Fruit fly (Drosophila melanogaster) whole organism, prepupa: ENCODE measurements around the gene CG6126.

ENCODE experiments used
- Blimp-1 ChIP-seq: fragments of 200-800 bp; sonication (Bioruptor generic); optimal IDR thresholded peaks from 3 replicates; lab custom pipeline; 2017; ENCODE audit warnings: missing biosample characterization, missing genetic modification characterization, mild to moderate bottlenecking, moderate library complexity, missing genetic modification reagents
- CG10631 ChIP-seq: fragments of 200-800 bp; sonication (Bioruptor generic); optimal IDR thresholded peaks from 2 replicates; lab custom pipeline; 2016; ENCODE audit warnings: missing biosample characterization, missing genetic modification characterization
- CG10669 ChIP-seq: fragments of 200-800 bp; sonication (Bioruptor generic); optimal IDR thresholded peaks from 3 replicates; lab custom pipeline; 2018; ENCODE audit warnings: missing biosample characterization, mild to moderate bottlenecking, missing genetic modification characterization, moderate library complexity
- CG11294 ChIP-seq: fragments of 200-800 bp; sonication (Bioruptor generic); IDR thresholded peaks from 2 replicates; pipeline ENCODE4 v1.3.6; 2022; ENCODE audit warnings: missing biosample characterization, missing genetic modification characterization
- CG15336 ChIP-seq: fragments of 200-800 bp; sonication (Bioruptor generic); IDR thresholded peaks from 2 replicates; pipeline ENCODE4 v1.3.6; 2022; ENCODE audit warnings: missing biosample characterization, missing genetic modification characterization
- CG1621 ChIP-seq: fragments of 200-800 bp; sonication (Bioruptor generic); optimal IDR thresholded peaks from 3 replicates; lab custom pipeline; 2018; ENCODE audit warnings: missing biosample characterization, mild to moderate bottlenecking, missing genetic modification characterization
- CG16779 ChIP-seq: fragments of 200-800 bp; sonication (Bioruptor generic); optimal IDR thresholded peaks from 3 replicates; lab custom pipeline; 2017; ENCODE audit warnings: missing biosample characterization, mild to moderate bottlenecking, missing genetic modification characterization
- CG3032 ChIP-seq: fragments of 200-800 bp; optimal IDR thresholded peaks from 2 replicates; lab custom pipeline; 2019; ENCODE audit warnings: missing biosample characterization, mild to moderate bottlenecking, missing genetic modification characterization, moderate library complexity
- CG31627 ChIP-seq: fragments of 200-800 bp; sonication (Bioruptor generic); optimal IDR thresholded peaks from 3 replicates; lab custom pipeline; 2016; ENCODE audit warnings: missing biosample characterization, missing genetic modification characterization
- CG32006 ChIP-seq: fragments of 200-800 bp; sonication (Bioruptor generic); optimal IDR thresholded peaks from 3 replicates; lab custom pipeline; 2017; ENCODE audit warnings: missing biosample characterization, mild to moderate bottlenecking, missing genetic modification characterization
- CG34406 ChIP-seq: fragments of 200-800 bp; sonication (Bioruptor generic); optimal IDR thresholded peaks from 3 replicates; lab custom pipeline; 2016; ENCODE audit warnings: missing biosample characterization, missing genetic modification characterization
- CG4318 ChIP-seq: fragments of 200-800 bp; sonication (Bioruptor generic); optimal IDR thresholded peaks from 3 replicates; lab custom pipeline; 2017; ENCODE audit warnings: missing biosample characterization, mild to moderate bottlenecking, missing genetic modification characterization
- CG6792 ChIP-seq: fragments of 200-800 bp; sonication (Bioruptor generic); optimal IDR thresholded peaks from 3 replicates; lab custom pipeline; 2016; ENCODE audit warnings: missing biosample characterization, missing genetic modification characterization
- CG6808 ChIP-seq: fragments of 200-800 bp; sonication (Bioruptor generic); optimal IDR thresholded peaks from 3 replicates; lab custom pipeline; 2017; ENCODE audit warnings: missing biosample characterization, missing genetic modification characterization, mild to moderate bottlenecking, moderate library complexity, missing genetic modification reagents
- CG6854 ChIP-seq: fragments of 200-800 bp; sonication (Bioruptor generic); optimal IDR thresholded peaks from 2 replicates; lab custom pipeline; 2017; ENCODE audit warnings: missing biosample characterization, mild to moderate bottlenecking, missing genetic modification characterization
- CG7368 ChIP-seq: fragments of 200-800 bp; sonication (Bioruptor generic); optimal IDR thresholded peaks from 3 replicates; lab custom pipeline; 2016; ENCODE audit warnings: missing biosample characterization, missing genetic modification characterization
- CG8119 ChIP-seq: fragments of 200-800 bp; sonication (Bioruptor generic); IDR thresholded peaks from 3 replicates; pipeline ENCODE4 v1.3.6; 2022; ENCODE audit warnings: missing biosample characterization, missing genetic modification characterization
- CG8319 ChIP-seq: fragments of 200-800 bp; sonication (Bioruptor generic); optimal IDR thresholded peaks from 3 replicates; lab custom pipeline; 2016; ENCODE audit warnings: missing biosample characterization, missing genetic modification characterization
- Eip78C ChIP-seq: fragments of 200-800 bp; sonication (Bioruptor generic); peaks from one replicate; lab custom pipeline; 2016; ENCODE audit warnings: missing biosample characterization, missing genetic modification characterization
- Eip93F ChIP-seq: fragments of 200-800 bp; sonication (Bioruptor generic); optimal IDR thresholded peaks from 2 replicates; lab custom pipeline; 2016; ENCODE audit warnings: missing biosample characterization, mild to moderate bottlenecking, missing genetic modification characterization
- Ets96B ChIP-seq: fragments of 200-800 bp; optimal IDR thresholded peaks from 2 replicates; lab custom pipeline; 2019; ENCODE audit warnings: missing biosample characterization, mild to moderate bottlenecking, missing genetic modification characterization, moderate library complexity
- Gug ChIP-seq: fragments of 200-800 bp; sonication (Bioruptor generic); IDR thresholded peaks from 2 replicates; pipeline ENCODE4 v1.3.6; 2022; ENCODE audit warnings: missing biosample characterization, missing genetic modification characterization
- Hr38 ChIP-seq: sonication (Bioruptor generic); optimal IDR thresholded peaks from 2 replicates; lab custom pipeline; 2016; ENCODE audit warnings: missing biosample characterization, missing genetic modification characterization
- Hr39 ChIP-seq: fragments of 200-800 bp; sonication (Bioruptor generic); optimal IDR thresholded peaks from 2 replicates; lab custom pipeline; 2016; ENCODE audit warnings: missing biosample characterization, missing genetic modification characterization
- Lpt ChIP-seq: fragments of 200-800 bp; sonication (Bioruptor generic); optimal IDR thresholded peaks from 3 replicates; lab custom pipeline; 2016; ENCODE audit warnings: missing biosample characterization, missing genetic modification characterization
- Met ChIP-seq: fragments of 200-800 bp; sonication (Bioruptor generic); optimal IDR thresholded peaks from 3 replicates; lab custom pipeline; 2016; ENCODE audit warnings: missing biosample characterization, missing genetic modification characterization
- OdsH ChIP-seq: fragments of 200-800 bp; sonication (Bioruptor generic); optimal IDR thresholded peaks from 3 replicates; lab custom pipeline; 2016; ENCODE audit warnings: missing biosample characterization, missing genetic modification characterization
- Smox ChIP-seq: fragments of 200-800 bp; sonication (Bioruptor generic); optimal IDR thresholded peaks from 3 replicates; lab custom pipeline; 2016; ENCODE audit warnings: missing biosample characterization, missing genetic modification characterization
- achi ChIP-seq: fragments of 200-800 bp; sonication (Bioruptor generic); optimal IDR thresholded peaks from 3 replicates; lab custom pipeline; 2016; ENCODE audit warnings: missing biosample characterization, missing genetic modification characterization
- acj6 ChIP-seq: fragments of 200-800 bp; sonication (Bioruptor generic); optimal IDR thresholded peaks from 3 replicates; lab custom pipeline; 2016; ENCODE audit warnings: missing biosample characterization, missing genetic modification characterization
- dsx ChIP-seq: fragments of 200-800 bp; optimal IDR thresholded peaks from 3 replicates; lab custom pipeline; 2019; ENCODE audit warnings: missing biosample characterization, mild to moderate bottlenecking, missing genetic modification characterization, moderate library complexity; ENCODE audit not compliant: poor library complexity, severe bottlenecking
- eg ChIP-seq: fragments of 200-800 bp; sonication (Bioruptor generic); IDR thresholded peaks from 3 replicates; pipeline ENCODE4 v1.3.6; 2022; ENCODE audit warnings: missing biosample characterization, missing genetic modification characterization
- fd59A ChIP-seq: fragments of 200-800 bp; sonication (Bioruptor generic); optimal IDR thresholded peaks from 2 replicates; lab custom pipeline; 2017; ENCODE audit warnings: missing biosample characterization, mild to moderate bottlenecking, missing genetic modification characterization, missing genetic modification reagents
- fd85E ChIP-seq: fragments of 200-800 bp; sonication (Bioruptor generic); optimal IDR thresholded peaks from 3 replicates; lab custom pipeline; 2016; ENCODE audit warnings: missing biosample characterization, missing genetic modification characterization
- fkh ChIP-seq: fragments of 200-800 bp; sonication (Bioruptor generic); optimal IDR thresholded peaks from 3 replicates; lab custom pipeline; 2017; ENCODE audit warnings: missing biosample characterization, mild to moderate bottlenecking, missing genetic modification characterization, moderate library complexity
- lz ChIP-seq: fragments of 200-800 bp; sonication (Bioruptor generic); optimal IDR thresholded peaks from 3 replicates; lab custom pipeline; 2016; ENCODE audit warnings: missing biosample characterization, missing genetic modification characterization
- pdm3 ChIP-seq: fragments of 200-800 bp; sonication (Bioruptor generic); optimal IDR thresholded peaks from 3 replicates; lab custom pipeline; 2016; ENCODE audit warnings: missing biosample characterization, missing genetic modification characterization
- salr ChIP-seq, 2 experiments: fragments of 200-800 bp; sonication (Bioruptor generic); optimal IDR thresholded peaks; 3 replicates each; lab custom pipeline; 2016 to 2018; ENCODE audit warnings: missing biosample characterization in 2 of 2, missing genetic modification characterization in 2 of 2, mild to moderate bottlenecking in 1 of 2
- ss ChIP-seq, 2 experiments: fragments of 200-800 bp; sonication (Bioruptor generic); optimal IDR thresholded peaks; 2 replicates in 1 of 2; 3 replicates in 1 of 2; lab custom pipeline; 2017 to 2018; ENCODE audit warnings: mild to moderate bottlenecking in 2 of 2, missing biosample characterization in 2 of 2, missing genetic modification characterization in 2 of 2, moderate library complexity in 1 of 2
- svp ChIP-seq: fragments of 200-800 bp; sonication (Bioruptor generic); peaks from one replicate; lab custom pipeline; 2016; ENCODE audit warnings: missing biosample characterization, missing genetic modification characterization
- vri ChIP-seq: fragments of 200-800 bp; sonication (Bioruptor generic); optimal IDR thresholded peaks from 3 replicates; lab custom pipeline; 2016; ENCODE audit warnings: missing biosample characterization, mild to moderate bottlenecking, missing genetic modification characterization

CG6126 gene

dm6 chr3R:16203025-16203421 is at the start of gene CG6126, which contains the start of gene CG31287:
Gene CG6126 (minus strand): TSS chr3R:16203083.
Gene CG31287 (plus strand): TSS chr3R:16203371.
- TF ChIP-seq vri (GFP tag; lab: Kevin White, UChicago) (peak; percentile 6), Lpt (GFP tag; lab: Kevin White, UChicago) (no peak), CG34406 (GFP tag; lab: Kevin White, UChicago) (no peak), Eip78C (GFP tag; lab: Kevin White, UChicago) (no peak), Smox (GFP tag; lab: Kevin White, UChicago) (no peak), CG6792 (GFP tag; lab: Kevin White, UChicago) (no peak), acj6 (GFP tag; lab: Kevin White, UChicago) (no peak), Eip93F (GFP tag; lab: Kevin White, UChicago) (no peak), CG32006 (GFP tag; lab: Kevin White, UChicago) (no peak), CG8119 (0 out of 3 replicates have a peak, but pooled peaks have one; percentile 19), CG1621 (peak; percentile 7), CG15336 (GFP tag; lab: Robert Waterston, UW) (0 out of 2 replicates have a peak, but pooled peaks have one; percentile 16), CG4318 (GFP tag; lab: Kevin White, UChicago) (no peak), CG7368 (GFP tag; lab: Kevin White, UChicago) (no peak), Hr38 (no peak), salr (GFP tag; optimal IDR thresholded peaks at IDR 0.05; lab: Kevin White, UChicago) (no peak), ss (GFP tag; optimal IDR thresholded peaks at IDR 0.05; lab: Kevin White, UChicago) (no peak), Met (no peak), CG6808 (no peak), CG31627 (no peak), CG10669 (GFP tag; lab: Kevin White, UChicago) (no peak), Gug (GFP tag; lab: Robert Waterston, UW) (no peak), CG8319 (GFP tag; lab: Kevin White, UChicago) (peak; percentile 88), Blimp-1 (GFP tag; lab: Kevin White, UChicago) (no peak), CG6854 (GFP tag; lab: Kevin White, UChicago) (peak; percentile 34), lz (GFP tag; lab: Kevin White, UChicago) (no peak), CG10631 (GFP tag; lab: Kevin White, UChicago) (no peak), dsx (no peak), fkh (GFP tag; lab: Kevin White, UChicago) (no peak), OdsH (GFP tag; lab: Kevin White, UChicago) (no peak)

dm6 chr3R:16251926-16252287 is 49.0 kb upstream of the CG6126 start:
- TF ChIP-seq CG1621, result peak; percentile 23
- no peak for TF ChIP-seq salr (GFP tag; optimal IDR thresholded peaks at IDR 0.05; lab: Kevin White, UChicago)
- TF ChIP-seq eg (GFP tag; lab: Robert Waterston, UW), result no peak
- no peak for TF ChIP-seq Hr38
- peak; percentile 76 for TF ChIP-seq CG6854 (GFP tag; lab: Kevin White, UChicago)
- peak; percentile 51 for TF ChIP-seq svp (GFP tag; lab: Kevin White, UChicago)

- TF ChIP-seq svp (GFP tag; lab: Kevin White, UChicago), result peak; percentile 59
- no peak for TF ChIP-seq CG10631 (GFP tag; lab: Kevin White, UChicago)
Observed at dm6 chr3R:16251270-16251925, 48.5 kb upstream of the CG6126 start.

- TF ChIP-seq eg (GFP tag; lab: Robert Waterston, UW) (no peak), Hr39 (GFP tag; lab: Kevin White, UChicago) (peak; percentile 69), fd59A (GFP tag; lab: Kevin White, UChicago) (peak; percentile 25), Hr38 (no peak), Blimp-1 (GFP tag; lab: Kevin White, UChicago) (peak; percentile 30), Eip93F (GFP tag; lab: Kevin White, UChicago) (peak; percentile 62), CG3032 (tag; lab: Kevin White, UChicago) (peak; percentile 37), Lpt (GFP tag; lab: Kevin White, UChicago) (peak; percentile 76), svp (GFP tag; lab: Kevin White, UChicago) (peak; percentile 94), CG10669 (GFP tag; lab: Kevin White, UChicago) (peak; percentile 27), OdsH (GFP tag; lab: Kevin White, UChicago) (peak; percentile 65), CG10631 (GFP tag; lab: Kevin White, UChicago) (peak; percentile 40), CG34406 (GFP tag; lab: Kevin White, UChicago) (peak; percentile 45), fd85E (GFP tag; lab: Kevin White, UChicago) (no peak), vri (GFP tag; lab: Kevin White, UChicago) (peak; percentile 91), pdm3 (peak; percentile 51), achi (GFP tag; lab: Kevin White, UChicago) (peak; percentile 48), Ets96B (peak; percentile 29), CG16779 (tag; lab: Kevin White, UChicago) (peak; percentile 50), CG11294 (GFP tag; lab: Robert Waterston, UW) (no peak)
Observed at dm6 chr3R:16249829-16250814, 47.2 kb upstream of the CG6126 start.
